Fruit fly (Drosophila melanogaster) S2 (cell line): ENCODE results near the gene ph-d.

ENCODE experiments used
- CG8478 ChIP-seq: fragments of >200 bp; optimal IDR thresholded peaks from 2 replicates; lab custom pipeline; 2018
- CTCF ChIP-seq, 2 experiments: fragments of >200 bp; optimal IDR thresholded peaks; 2 replicates each; lab custom pipeline; 2018

DNA sequence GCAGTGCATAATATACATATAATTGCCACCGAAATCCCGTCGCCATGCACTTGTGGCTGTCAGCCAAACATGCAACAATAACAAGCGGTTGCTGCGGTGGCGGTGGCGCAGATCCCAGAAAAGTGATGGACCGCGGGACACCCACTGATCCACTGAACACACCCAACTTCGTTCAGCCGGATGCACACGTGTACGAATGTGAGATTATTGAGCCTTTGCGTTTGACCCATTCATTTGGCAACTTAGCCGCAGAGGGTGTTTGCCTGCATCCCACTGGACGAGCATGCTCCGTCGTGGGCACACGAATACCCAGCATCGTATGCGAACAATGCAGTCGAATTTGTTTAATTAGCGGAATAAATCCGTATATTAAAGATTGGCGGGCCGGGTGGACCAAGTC is 42.3 kb upstream of the ph-d start:
- TF ChIP-seq CTCF (optimal IDR thresholded peaks at IDR 0.05; lab: Kevin White, UChicago) (no peak), CG8478 (lab: Kevin White, UChicago) (no peak)
